Fruit fly (Drosophila melanogaster) whole organism, embryonic: ENCODE measurements around the gene CG17207.

Experiments used
- Bgb ChIP-seq: fragments of 200-800 bp; sonication (Bioruptor generic); IDR thresholded peaks from 2 replicates; pipeline ENCODE4 v1.3.6; 2022; ENCODE audit warnings: missing biosample characterization, missing genetic modification characterization; ENCODE audit not compliant: partially characterized antibody
- CG10274 ChIP-seq: fragments of 200-800 bp; sonication (Bioruptor generic); optimal IDR thresholded peaks from 3 replicates; lab custom pipeline; 2017; ENCODE audit warnings: missing biosample characterization, mild to moderate bottlenecking, missing genetic modification characterization
- CG10979 ChIP-seq: fragments of 200-800 bp; sonication (Bioruptor generic); optimal IDR thresholded peaks from 2 replicates; lab custom pipeline; 2018; ENCODE audit warnings: missing biosample characterization, mild to moderate bottlenecking, missing genetic modification characterization, moderate library complexity
- CG12155 ChIP-seq: fragments of 200-800 bp; sonication (Bioruptor generic); optimal IDR thresholded peaks from 3 replicates; lab custom pipeline; 2016; ENCODE audit warnings: missing biosample characterization, missing genetic modification characterization
- CG12659 ChIP-seq: fragments of 200-800 bp; sonication (Bioruptor generic); optimal IDR thresholded peaks from 3 replicates; lab custom pipeline; 2017; ENCODE audit warnings: mild to moderate bottlenecking, missing biosample characterization, missing genetic modification reagents, missing genetic modification characterization
- CG1647 ChIP-seq: fragments of 200-800 bp; sonication (Bioruptor generic); optimal IDR thresholded peaks from 3 replicates; lab custom pipeline; 2016; ENCODE audit warnings: missing biosample characterization, missing genetic modification characterization
- CG16779 ChIP-seq: fragments of 200-800 bp; sonication (Bioruptor generic); IDR thresholded peaks from 2 replicates; pipeline ENCODE4 v1.3.6; 2022; ENCODE audit warnings: missing biosample characterization, missing genetic modification characterization
- CG17328 ChIP-seq: fragments of 200-800 bp; sonication (Bioruptor generic); IDR thresholded peaks from 2 replicates; pipeline ENCODE4 v1.3.6; 2022; ENCODE audit warnings: missing biosample characterization, missing genetic modification characterization
- CG17385 ChIP-seq: fragments of 200-800 bp; sonication (Bioruptor generic); optimal IDR thresholded peaks from 3 replicates; lab custom pipeline; 2018; ENCODE audit warnings: missing biosample characterization, mild to moderate bottlenecking, missing genetic modification characterization
- CG18262 ChIP-seq: fragments of 200-800 bp; optimal IDR thresholded peaks from 3 replicates; lab custom pipeline; 2019; ENCODE audit warnings: missing biosample characterization, mild to moderate bottlenecking, missing genetic modification characterization, moderate library complexity
- CG18599 ChIP-seq: fragments of 200-800 bp; sonication (Bioruptor generic); optimal IDR thresholded peaks from 3 replicates; lab custom pipeline; 2017; ENCODE audit warnings: missing biosample characterization, missing genetic modification characterization, mild to moderate bottlenecking, moderate library complexity, missing genetic modification reagents
- CG2120 ChIP-seq: fragments of 200-800 bp; sonication (Bioruptor generic); optimal IDR thresholded peaks from 3 replicates; lab custom pipeline; 2016; ENCODE audit warnings: missing biosample characterization, missing genetic modification characterization
- CG2199 ChIP-seq: fragments of 200-800 bp; sonication (Bioruptor generic); IDR thresholded peaks from 3 replicates; pipeline ENCODE4 v1.3.6; 2022; ENCODE audit warnings: missing biosample characterization, missing genetic modification characterization
- CG2712 ChIP-seq: fragments of 200-800 bp; optimal IDR thresholded peaks from 3 replicates; lab custom pipeline; 2019; ENCODE audit warnings: missing biosample characterization, mild to moderate bottlenecking, missing genetic modification characterization, moderate library complexity
- CG32767 ChIP-seq: fragments of 200-800 bp; sonication (Bioruptor generic); IDR thresholded peaks from 2 replicates; pipeline ENCODE4 v1.3.6; 2022; ENCODE audit warnings: missing biosample characterization, missing genetic modification characterization
- CG32772 ChIP-seq: fragments of 200-800 bp; sonication (Bioruptor generic); IDR thresholded peaks from 2 replicates; pipeline ENCODE4 v1.3.6; 2022; ENCODE audit warnings: missing biosample characterization, missing genetic modification characterization
- CG33557 ChIP-seq: fragments of 200-800 bp; sonication (Bioruptor generic); optimal IDR thresholded peaks from 2 replicates; lab custom pipeline; 2019; ENCODE audit warnings: missing biosample characterization, mild to moderate bottlenecking, missing genetic modification characterization, moderate library complexity
- CG34224 ChIP-seq: fragments of 200-800 bp; sonication (Bioruptor generic); IDR thresholded peaks from 3 replicates; pipeline ENCODE4 v1.3.6; 2022; ENCODE audit warnings: missing biosample characterization, missing genetic modification characterization; ENCODE audit not compliant: partially characterized antibody
- CG6272 ChIP-seq: fragments of 200-800 bp; sonication (Bioruptor generic); IDR thresholded peaks from 2 replicates; pipeline ENCODE4 v1.3.6; 2022; ENCODE audit warnings: missing biosample characterization, missing genetic modification characterization
- CG7556 ChIP-seq: fragments of 200-800 bp; sonication (Bioruptor generic); optimal IDR thresholded peaks from 2 replicates; lab custom pipeline; 2017; ENCODE audit warnings: missing biosample characterization, mild to moderate bottlenecking, missing genetic modification characterization
- CG8765 ChIP-seq: fragments of 200-800 bp; sonication (Bioruptor generic); IDR thresholded peaks from 2 replicates; pipeline ENCODE4 v1.3.6; 2022; ENCODE audit warnings: missing biosample characterization, missing genetic modification characterization
- CG8924 ChIP-seq: fragments of 200-800 bp; optimal IDR thresholded peaks from 3 replicates; lab custom pipeline; 2019; ENCODE audit warnings: missing biosample characterization, mild to moderate bottlenecking, missing genetic modification characterization, moderate library complexity
- CG9437 ChIP-seq: fragments of 200-800 bp; sonication (Bioruptor generic); optimal IDR thresholded peaks from 2 replicates; lab custom pipeline; 2018; ENCODE audit warnings: missing biosample characterization, mild to moderate bottlenecking, missing genetic modification characterization
- CG9876 ChIP-seq: fragments of 200-800 bp; sonication (Bioruptor generic); optimal IDR thresholded peaks from 2 replicates; lab custom pipeline; 2016; ENCODE audit warnings: missing biosample characterization, missing genetic modification characterization
- Camta ChIP-seq: fragments of 200-800 bp; sonication (Bioruptor generic); optimal IDR thresholded peaks from 2 replicates; lab custom pipeline; 2016; ENCODE audit warnings: missing biosample characterization, missing genetic modification characterization
- D19A ChIP-seq: fragments of 200-800 bp; optimal IDR thresholded peaks from 3 replicates; lab custom pipeline; 2019; ENCODE audit warnings: missing biosample characterization, mild to moderate bottlenecking, missing genetic modification characterization, moderate library complexity
- Dip3 ChIP-seq: fragments of 200-800 bp; sonication (Bioruptor generic); optimal IDR thresholded peaks from 3 replicates; lab custom pipeline; 2016; ENCODE audit warnings: missing biosample characterization, missing genetic modification characterization
- Ets65A ChIP-seq: fragments of 200-800 bp; sonication (Bioruptor generic); peaks from one replicate; lab custom pipeline; 2016; ENCODE audit warnings: missing biosample characterization, missing genetic modification characterization
- HmgD ChIP-seq: fragments of 200-800 bp; sonication (Bioruptor generic); optimal IDR thresholded peaks from 3 replicates; lab custom pipeline; 2016; ENCODE audit warnings: missing biosample characterization, missing genetic modification characterization
- PHDP ChIP-seq: fragments of 200-800 bp; sonication (Bioruptor generic); optimal IDR thresholded peaks from 3 replicates; lab custom pipeline; 2018; ENCODE audit warnings: missing biosample characterization, mild to moderate bottlenecking, missing genetic modification characterization, moderate library complexity
- Pdp1 ChIP-seq, 2 experiments: fragments of 200-800 bp; sonication (Bioruptor generic); optimal IDR thresholded peaks; 3 replicates each; lab custom pipeline; 2016; ENCODE audit warnings: missing biosample characterization in 2 of 2, missing genetic modification characterization in 2 of 2, mild to moderate bottlenecking in 1 of 2, moderate library complexity in 1 of 2
- Sry-β ChIP-seq: fragments of 200-800 bp; sonication (Bioruptor generic); optimal IDR thresholded peaks from 2 replicates; lab custom pipeline; 2018; ENCODE audit warnings: missing biosample characterization, mild to moderate bottlenecking, missing genetic modification characterization, moderate library complexity
- Ssrp ChIP-seq: fragments of 200-800 bp; sonication (Bioruptor generic); optimal IDR thresholded peaks from 2 replicates; lab custom pipeline; 2018; ENCODE audit warnings: missing biosample characterization, mild to moderate bottlenecking, missing genetic modification characterization, moderate library complexity
- Vsx1 ChIP-seq: fragments of 200-800 bp; sonication (Bioruptor generic); optimal IDR thresholded peaks from 2 replicates; lab custom pipeline; 2017; ENCODE audit warnings: missing biosample characterization, mild to moderate bottlenecking, missing genetic modification characterization, missing genetic modification reagents
- Xrp1 ChIP-seq: fragments of 200-800 bp; sonication (Bioruptor generic); IDR thresholded peaks from 2 replicates; pipeline ENCODE4 v1.3.6; 2022; ENCODE audit warnings: missing biosample characterization, missing genetic modification characterization
- ap ChIP-seq: fragments of 200-800 bp; sonication (Bioruptor generic); IDR thresholded peaks from 2 replicates; pipeline ENCODE4 v1.3.6; 2022; ENCODE audit warnings: missing biosample characterization, missing genetic modification characterization
- bcd ChIP-seq: fragments of 200-800 bp; sonication (Bioruptor generic); optimal IDR thresholded peaks from 2 replicates; lab custom pipeline; 2017; ENCODE audit warnings: missing biosample characterization, mild to moderate bottlenecking, missing genetic modification characterization
- br ChIP-seq: fragments of >200 bp; optimal IDR thresholded peaks from 2 replicates; lab custom pipeline; 2017
- cad ChIP-seq: fragments of >200 bp; optimal IDR thresholded peaks from 2 replicates; lab custom pipeline; 2017; ENCODE audit warnings: missing biosample characterization, missing genetic modification characterization
- dysf ChIP-seq: fragments of 200-800 bp; sonication (Bioruptor generic); IDR thresholded peaks from 3 replicates; pipeline ENCODE4 v1.3.6; 2022; ENCODE audit warnings: missing biosample characterization, missing genetic modification characterization
- grau ChIP-seq: fragments of 200-800 bp; optimal IDR thresholded peaks from 3 replicates; lab custom pipeline; 2019; ENCODE audit warnings: missing biosample characterization, mild to moderate bottlenecking, missing genetic modification characterization, moderate library complexity
- nerfin-2 ChIP-seq: fragments of 200-800 bp; sonication (Bioruptor generic); IDR thresholded peaks from 2 replicates; pipeline ENCODE4 v1.3.6; 2022; ENCODE audit warnings: missing biosample characterization, missing genetic modification characterization; ENCODE audit not compliant: partially characterized antibody
- nmo ChIP-seq: fragments of 200-800 bp; sonication (Bioruptor generic); optimal IDR thresholded peaks from 2 replicates; lab custom pipeline; 2018; ENCODE audit warnings: missing biosample characterization, mild to moderate bottlenecking, missing genetic modification characterization, moderate library complexity
- sisA ChIP-seq: fragments of 200-800 bp; sonication (Bioruptor generic); IDR thresholded peaks from 2 replicates; pipeline ENCODE4 v1.3.6; 2022; ENCODE audit warnings: missing biosample characterization, missing genetic modification characterization
- so ChIP-seq: fragments of 200-800 bp; sonication (Bioruptor generic); IDR thresholded peaks from 3 replicates; pipeline ENCODE4 v1.3.6; 2022; ENCODE audit warnings: missing biosample characterization, missing genetic modification characterization
- sqz ChIP-seq: fragments of 200-800 bp; sonication (Bioruptor generic); optimal IDR thresholded peaks from 3 replicates; lab custom pipeline; 2018; ENCODE audit warnings: missing biosample characterization, mild to moderate bottlenecking, missing genetic modification characterization
- tin ChIP-seq: fragments of 200-800 bp; sonication (Bioruptor generic); optimal IDR thresholded peaks from 3 replicates; lab custom pipeline; 2016; ENCODE audit warnings: missing biosample characterization, missing genetic modification characterization
- unc-4 ChIP-seq: fragments of 200-800 bp; sonication (Bioruptor generic); IDR thresholded peaks from 2 replicates; pipeline ENCODE4 v1.3.6; 2022; ENCODE audit warnings: missing biosample characterization, missing genetic modification characterization; ENCODE audit not compliant: partially characterized antibody

CG17207 gene

dm6 chr3R:12406235-12407196 is 32.4 kb downstream of the CG17207 start, which contains the start of gene CG5167 (continued):
- TF ChIP-seq unc-4 (GFP tag; lab: Robert Waterston, UW) (peak; percentile 39; the same call in 1 of the 2 replicates), dysf (GFP tag; lab: Robert Waterston, UW) (0 out of 3 replicates have a peak, but pooled peaks have one; percentile 22), CG16779 (GFP tag; lab: Robert Waterston, UW) (no peak), br (lab: Kevin White, UChicago) (no peak), bcd (no peak), CG9437 (GFP tag; lab: Kevin White, UChicago) (peak; percentile 85), PHDP (tag; lab: Kevin White, UChicago) (peak; percentile 66), Pdp1 (GFP tag; optimal IDR thresholded peaks at IDR 0.05; lab: Kevin White, UChicago) (peak in 1 of 2 experiments; percentile 16), sisA (GFP tag; lab: Robert Waterston, UW) (no peak), Ets65A (GFP tag; lab: Kevin White, UChicago) (peak; percentile 44), tin (peak; percentile 18), Camta (GFP tag; lab: Kevin White, UChicago) (peak; percentile 32), cad (no peak), CG18262 (tag; lab: Kevin White, UChicago) (peak; percentile 58), Xrp1 (GFP tag; lab: Robert Waterston, UW) (peak; percentile 49), CG1647 (no peak), so (GFP tag; lab: Robert Waterston, UW) (0 out of 3 replicates have a peak, but pooled peaks have one; percentile 21), CG9876 (GFP tag; lab: Kevin White, UChicago) (no peak), CG17385 (GFP tag; lab: Kevin White, UChicago) (peak; percentile 23), Vsx1 (GFP tag; lab: Kevin White, UChicago) (peak; percentile 9), CG12659 (GFP tag; lab: Kevin White, UChicago) (peak; percentile 20), CG8765 (GFP tag; lab: Robert Waterston, UW) (0 out of 2 replicates have a peak, but pooled peaks have one; percentile 5), CG34224 (GFP tag; lab: Robert Waterston, UW) (peak; percentile 43; the same call in 2 of the 3 replicates), HmgD (GFP tag; lab: Kevin White, UChicago) (no peak), CG10274 (no peak), nerfin-2 (GFP tag; lab: Robert Waterston, UW) (peak; percentile 23; the same call in 1 of the 2 replicates), Sry-β (GFP tag; lab: Kevin White, UChicago) (no peak), CG7556 (GFP tag; lab: Kevin White, UChicago) (peak; percentile 19), grau (peak; percentile 56), ap (no peak), CG32767 (GFP tag; lab: Robert Waterston, UW) (no peak), sqz (GFP tag; lab: Kevin White, UChicago) (peak; percentile 2), Dip3 (GFP tag; lab: Kevin White, UChicago) (peak; percentile 7), CG18599 (peak; percentile 67), CG8924 (tag; lab: Kevin White, UChicago) (peak; percentile 63), CG10979 (peak; percentile 61), CG2712 (tag; lab: Kevin White, UChicago) (peak; percentile 64), Ssrp (tag; lab: Kevin White, UChicago) (peak; percentile 14), CG12155 (GFP tag; lab: Kevin White, UChicago) (peak; percentile 38), CG2120 (GFP tag; lab: Kevin White, UChicago) (peak; percentile 44), CG17328 (GFP tag; lab: Robert Waterston, UW) (peak; percentile 54), Bgb (no peak), CG2199 (GFP tag; lab: Robert Waterston, UW) (no peak), CG32772 (GFP tag; lab: Robert Waterston, UW) (no peak), D19A (tag; lab: Kevin White, UChicago) (peak; percentile 51), CG33557 (GFP tag; lab: Kevin White, UChicago) (peak; percentile 19), CG6272 (GFP tag; lab: Robert Waterston, UW) (no peak), nmo (GFP tag; lab: Kevin White, UChicago) (peak; percentile 22)
